Worm (Caenorhabditis elegans) whole organism, L4 larva: ENCODE data around the gene F20C5.5.

Experiments used
- F44E2.7 ChIP-seq: fragments of 200-800 bp; sonication (Bioruptor generic); IDR thresholded peaks from 2 replicates; pipeline ENCODE4 v2.1.2; 2022; ENCODE audit warnings: missing genetic modification characterization, missing compliant biosample characterization
- R02D3.7 ChIP-seq: fragments of 150-350 bp; sonication (generic microtip); optimal IDR thresholded peaks from 3 replicates; lab custom pipeline; 2014; ENCODE audit warnings: missing biosample characterization, missing genetic modification characterization
- T26A8.4 ChIP-seq: fragments of 200-800 bp; sonication (Bioruptor generic); IDR thresholded peaks from 2 replicates; pipeline ENCODE4 v1.3.6; 2022; ENCODE audit warnings: missing genetic modification characterization, missing compliant biosample characterization
- ZK546.5 ChIP-seq, 2 experiments: sonication (generic microtip); optimal IDR thresholded peaks; 2 replicates each; lab custom pipeline; 2017; ENCODE audit warnings: missing biosample characterization in 2 of 2, missing genetic modification characterization in 2 of 2
- aha-1 ChIP-seq: fragments of 150-350 bp; peaks from one replicate; lab custom pipeline; 2014; ENCODE audit warnings: missing biosample characterization, missing genetic modification characterization
- ceh-20 ChIP-seq: fragments of 200-800 bp; sonication (Bioruptor generic); IDR thresholded peaks from 2 replicates; pipeline ENCODE4 v1.3.6; 2022; ENCODE audit warnings: missing genetic modification reagents, missing genetic modification characterization, missing compliant biosample characterization
- ceh-28 ChIP-seq: fragments of 150-350 bp; optimal IDR thresholded peaks from 2 replicates; lab custom pipeline; 2014; ENCODE audit warnings: missing biosample characterization, missing genetic modification reagents, missing genetic modification characterization
- ceh-32 ChIP-seq: sonication (generic microtip); optimal IDR thresholded peaks from 2 replicates; lab custom pipeline; 2016; ENCODE audit warnings: mild to moderate bottlenecking, missing genetic modification characterization, missing compliant biosample characterization; ENCODE audit not compliant: poor library complexity
- ceh-44 ChIP-seq: fragments of 200-800 bp; sonication (Bioruptor generic); IDR thresholded peaks from 2 replicates; pipeline ENCODE4 v1.3.6; 2022; ENCODE audit warnings: missing genetic modification reagents, missing genetic modification characterization, missing compliant biosample characterization
- ces-1 ChIP-seq: fragments of 150-350 bp; sonication (generic microtip); optimal IDR thresholded peaks from 4 replicates; lab custom pipeline; 2014; ENCODE audit warnings: missing biosample characterization, missing genetic modification reagents, missing genetic modification characterization
- daf-16 ChIP-seq, 3 experiments: sonication (generic microtip); optimal IDR thresholded peaks; 2 replicates each; lab custom pipeline; 2016 to 2017; ENCODE audit warnings: missing genetic modification characterization in 3 of 3, missing genetic modification reagents in 3 of 3, mild to moderate bottlenecking in 2 of 3, missing compliant biosample characterization in 2 of 3, missing biosample characterization in 1 of 3, moderate library complexity in 1 of 3
- daf-19 ChIP-seq: fragments of 200-800 bp; sonication (Bioruptor generic); conservative IDR thresholded peaks from 2 replicates; pipeline ENCODE4 v1.3.6; 2022; ENCODE audit warnings: missing genetic modification characterization, missing compliant biosample characterization
- dmd-8 ChIP-seq: fragments of 200-800 bp; sonication (Bioruptor generic); IDR thresholded peaks from 2 replicates; pipeline ENCODE4 v1.3.6; 2022; ENCODE audit warnings: missing genetic modification characterization, missing compliant biosample characterization
- dmd-9 ChIP-seq: fragments of 200-800 bp; sonication (Bioruptor generic); IDR thresholded peaks from 2 replicates; pipeline ENCODE4 v1.3.6; 2022; ENCODE audit warnings: missing genetic modification reagents, missing genetic modification characterization, missing compliant biosample characterization
- duxl-1 ChIP-seq: sonication (generic microtip); optimal IDR thresholded peaks from 2 replicates; lab custom pipeline; 2016; ENCODE audit warnings: mild to moderate bottlenecking, missing genetic modification characterization, moderate library complexity, missing compliant biosample characterization; ENCODE audit not compliant: poor library complexity
- dve-1 ChIP-seq: sonication (generic microtip); optimal IDR thresholded peaks from 2 replicates; lab custom pipeline; 2017; ENCODE audit warnings: antibody characterized with exemption, mild to moderate bottlenecking, missing genetic modification characterization, missing compliant biosample characterization; ENCODE audit not compliant: insufficient read depth
- egl-27 ChIP-seq: sonication (generic microtip); optimal IDR thresholded peaks from 3 replicates; lab custom pipeline; 2017; ENCODE audit warnings: missing biosample characterization, missing genetic modification reagents, missing genetic modification characterization
- fos-1 ChIP-seq: fragments of 150-350 bp; optimal IDR thresholded peaks from 2 replicates; lab custom pipeline; 2014; ENCODE audit warnings: missing biosample characterization, missing genetic modification characterization
- lin-29 ChIP-seq: fragments of 200-800 bp; sonication (Bioruptor generic); IDR thresholded peaks from 2 replicates; pipeline ENCODE4 v1.3.6; 2022; ENCODE audit warnings: missing genetic modification reagents, missing genetic modification characterization, missing compliant biosample characterization
- lin-38 ChIP-seq: fragments of 200-800 bp; sonication (Bioruptor generic); IDR thresholded peaks from 2 replicates; pipeline ENCODE4 v1.3.6; 2022; ENCODE audit warnings: missing genetic modification reagents, missing genetic modification characterization, missing compliant biosample characterization
- lir-3 ChIP-seq: sonication (generic microtip); optimal IDR thresholded peaks from 2 replicates; lab custom pipeline; 2016; ENCODE audit warnings: mild to moderate bottlenecking, missing genetic modification characterization, missing compliant biosample characterization
- mep-1 ChIP-seq: fragments of 150-350 bp; sonication (generic microtip); optimal IDR thresholded peaks from 3 replicates; lab custom pipeline; 2014; ENCODE audit warnings: missing biosample characterization, missing genetic modification characterization
- nhr-10 ChIP-seq: fragments of 150-350 bp; optimal IDR thresholded peaks from 2 replicates; lab custom pipeline; 2014; ENCODE audit warnings: missing biosample characterization, missing genetic modification characterization
- nhr-41 ChIP-seq: fragments of 200-800 bp; sonication (Bioruptor generic); IDR thresholded peaks from 2 replicates; pipeline ENCODE4 v1.3.6; 2022; ENCODE audit warnings: missing genetic modification reagents, missing genetic modification characterization, missing compliant biosample characterization
- nhr-48 ChIP-seq: sonication (generic microtip); optimal IDR thresholded peaks from 2 replicates; lab custom pipeline; 2016; ENCODE audit warnings: mild to moderate bottlenecking, missing genetic modification characterization, missing compliant biosample characterization
- nhr-6 ChIP-seq: fragments of 150-350 bp; optimal IDR thresholded peaks from 2 replicates; lab custom pipeline; 2014; ENCODE audit warnings: missing biosample characterization, missing genetic modification characterization
- nhr-77 ChIP-seq: fragments of 150-350 bp; optimal IDR thresholded peaks from 2 replicates; lab custom pipeline; 2014; ENCODE audit warnings: missing biosample characterization, missing genetic modification characterization
- pha-4 ChIP-seq, 2 experiments: fragments of 150-350 bp in 1 of 2; fragments of 200-800 bp in 1 of 2; sonication (Bioruptor generic) in 1 of 2; IDR thresholded peaks in 1 of 2; optimal IDR thresholded peaks in 1 of 2; 2 replicates each; pipeline versions ENCODE4 v1.3.6 to Lab custom; 2014 to 2022; ENCODE audit warnings: missing genetic modification characterization in 2 of 2, missing genetic modification reagents in 2 of 2, missing biosample characterization in 1 of 2, missing compliant biosample characterization in 1 of 2
- snpc-4 ChIP-seq: fragments of 150-350 bp; optimal IDR thresholded peaks from 2 replicates; lab custom pipeline; 2014; ENCODE audit warnings: missing biosample characterization, missing genetic modification characterization
- spr-1 ChIP-seq: sonication (generic microtip); optimal IDR thresholded peaks from 2 replicates; lab custom pipeline; 2016; ENCODE audit warnings: mild to moderate bottlenecking, missing genetic modification characterization, missing compliant biosample characterization
- tag-97 ChIP-seq: fragments of 200-800 bp; sonication (Bioruptor generic); IDR thresholded peaks from 2 replicates; pipeline ENCODE4 v1.3.6; 2022; ENCODE audit warnings: missing genetic modification characterization, missing compliant biosample characterization
- tra-1 ChIP-seq: fragments of 200-800 bp; sonication (Bioruptor generic); IDR thresholded peaks from 2 replicates; pipeline ENCODE4 v1.3.6; 2022; ENCODE audit warnings: missing genetic modification reagents, missing genetic modification characterization, missing compliant biosample characterization
- zag-1 ChIP-seq: fragments of 150-350 bp; optimal IDR thresholded peaks from 2 replicates; lab custom pipeline; 2014; ENCODE audit warnings: missing biosample characterization, missing genetic modification characterization
- zfp-3 ChIP-seq: fragments of 200-800 bp; sonication (Bioruptor generic); conservative IDR thresholded peaks from 2 replicates; pipeline ENCODE4 v1.3.6; 2022; ENCODE audit warnings: missing genetic modification reagents, missing genetic modification characterization, missing compliant biosample characterization
- zip-2 ChIP-seq: fragments of 150-350 bp; optimal IDR thresholded peaks from 2 replicates; lab custom pipeline; 2014; ENCODE audit warnings: missing biosample characterization, missing genetic modification characterization

F20C5.5 gene

ce11 chrIV:8743654-8744332 is 25.6 kb downstream of the F20C5.5 start, which contains the start of gene F21D5.7 (continued):
- TF ChIP-seq aha-1 (tag; lab: Kevin White, UChicago) = peak; percentile 76

ce11 chrIV:8740952-8741438 is 28.4 kb downstream of the F20C5.5 start, which contains the start of gene F21D5.6:
TSS of gene F21D5.6 (minus strand) at chrIV:8741388.
- TF ChIP-seq dmd-9 (GFP tag; lab: Robert Waterston, UW) (no peak), ces-1 (GFP tag; lab: Kevin White, UChicago) (no peak), lin-38 (peak; percentile 30; the same call in 1 of the 2 replicates), dve-1 (tag; lab: Kevin White, UChicago) (peak; percentile 18), nhr-41 (GFP tag; lab: Robert Waterston, UW) (no peak), daf-19 (GFP tag; lab: Robert Waterston, UW) (no peak), fos-1 (tag; lab: Kevin White, UChicago) (no peak), daf-16 (GFP tag; optimal IDR thresholded peaks at IDR 0.05; lab: Kevin White, UChicago) (no peak), daf-16 (tag; optimal IDR thresholded peaks at IDR 0.05; lab: Kevin White, UChicago) (peak; percentile 27), nhr-77 (tag; lab: Kevin White, UChicago) (no peak), mep-1 (tag; lab: Kevin White, UChicago) (peak; percentile 9), zfp-3 (GFP tag; lab: Robert Waterston, UW) (no peak), T26A8.4 (peak; percentile 66; the same call in 1 of the 2 replicates), lin-29 (GFP tag; lab: Robert Waterston, UW) (no peak), nhr-6 (no peak), aha-1 (tag; lab: Kevin White, UChicago) (peak; percentile 65)

- TF ChIP-seq ceh-20 (GFP tag; lab: Robert Waterston, UW) (no peak), ceh-44 (GFP tag; lab: Robert Waterston, UW) (no peak), pha-4 (GFP tag; IDR thresholded peaks at IDR 0.05; lab: Robert Waterston, UW) (no peak), pha-4 (tag; optimal IDR thresholded peaks at IDR 0.05; lab: Kevin White, UChicago) (no peak), T26A8.4 (no peak), tag-97 (GFP tag; lab: Robert Waterston, UW) (no peak), ceh-32 (no peak), dmd-8 (GFP tag; lab: Robert Waterston, UW) (no peak), daf-19 (GFP tag; lab: Robert Waterston, UW) (no peak), snpc-4 (no peak), zag-1 (tag; lab: Kevin White, UChicago) (no peak), ceh-28 (tag; lab: Kevin White, UChicago) (no peak)
Measured at ce11 chrIV:8739926-8740325, 29.5 kb downstream of the F20C5.5 start, which contains the start of gene mrps-33. TSS of gene mrps-33 (minus strand) at chrIV:8740026.

- TF ChIP-seq ceh-32 (no peak), ceh-28 (tag; lab: Kevin White, UChicago) (peak; percentile 24), duxl-1 (tag; lab: Kevin White, UChicago) (no peak), ZK546.5 (tag; optimal IDR thresholded peaks at IDR 0.05; lab: Kevin White, UChicago) (no peak)
Measured at ce11 chrIV:8739294-8739693, 30.1 kb downstream of the F20C5.5 start, which contains the start of gene F21D5.5. TSS of gene F21D5.5 (minus strand) at chrIV:8739394.

ce11 chrIV:8737787-8738186 is 31.7 kb downstream of the F20C5.5 start, which contains the start of gene F21D5.4:
TSS of gene F21D5.4 (plus strand) at chrIV:8738087.
- TF ChIP-seq nhr-48 (tag; lab: Kevin White, UChicago) = no peak
- no peak for TF ChIP-seq F44E2.7 (GFP tag; lab: Robert Waterston, UW)
- no peak for TF ChIP-seq nhr-10
- TF ChIP-seq spr-1 = no peak
- no peak for TF ChIP-seq ceh-44 (GFP tag; lab: Robert Waterston, UW)
- no peak for TF ChIP-seq lir-3 (tag; lab: Kevin White, UChicago)
- TF ChIP-seq egl-27 (tag; lab: Kevin White, UChicago) = no peak
- TF ChIP-seq R02D3.7 (tag; lab: Kevin White, UChicago) = no peak
- no peak for TF ChIP-seq zag-1 (tag; lab: Kevin White, UChicago)
- TF ChIP-seq zip-2 (tag; lab: Kevin White, UChicago) = no peak
- TF ChIP-seq ceh-20 (GFP tag; lab: Robert Waterston, UW) = no peak
- TF ChIP-seq tra-1 (GFP tag; lab: Robert Waterston, UW) = no peak
